Worm (Caenorhabditis elegans) whole organism, midembryonic: ENCODE measurements around the gene T06E4.7.

Experiments
- T22C8.4 ChIP-seq: fragments of 200-800 bp; sonication (Bioruptor generic); IDR thresholded peaks from 2 replicates; pipeline ENCODE4 v1.3.6; 2022; ENCODE audit warnings: missing genetic modification characterization, missing compliant biosample characterization
- cog-1 ChIP-seq: sonication (generic microtip); optimal IDR thresholded peaks from 2 replicates; lab custom pipeline; 2016; ENCODE audit warnings: missing genetic modification characterization, missing compliant biosample characterization
- flt-1 ChIP-seq: fragments of 200-800 bp; sonication (Bioruptor generic); IDR thresholded peaks from 2 replicates; pipeline ENCODE4 v1.3.6; 2022; ENCODE audit warnings: missing genetic modification characterization, missing compliant biosample characterization
- klf-2 ChIP-seq: fragments of 200-800 bp; sonication (Bioruptor generic); conservative IDR thresholded peaks from 2 replicates; pipeline ENCODE4 v1.3.6; 2022; ENCODE audit warnings: missing genetic modification reagents, missing genetic modification characterization, missing compliant biosample characterization
- ref-1 ChIP-seq: fragments of 200-800 bp; sonication (Bioruptor generic); conservative IDR thresholded peaks from 2 replicates; pipeline ENCODE4 v1.3.6; 2022; ENCODE audit warnings: missing genetic modification reagents, missing genetic modification characterization, missing compliant biosample characterization
- tab-1 ChIP-seq: fragments of 200-800 bp; sonication (Bioruptor generic); IDR thresholded peaks from 2 replicates; pipeline ENCODE4 v1.3.6; 2022; ENCODE audit warnings: missing genetic modification characterization, missing compliant biosample characterization
- ztf-23 ChIP-seq: fragments of 200-800 bp; sonication (Bioruptor generic); IDR thresholded peaks from 2 replicates; pipeline ENCODE4 v1.3.6; 2022; ENCODE audit warnings: missing genetic modification reagents, missing genetic modification characterization, missing compliant biosample characterization

ce11 chrV:9590317-9590716, 35.9 kb upstream of the T06E4.7 start, which contains the start of gene K09G1.2:
- TF ChIP-seq T22C8.4 (GFP tag; lab: Robert Waterston, UW), result no peak
- no peak for TF ChIP-seq tab-1 (GFP tag; lab: Robert Waterston, UW)
- no peak for TF ChIP-seq cog-1 (tag; lab: Kevin White, UChicago)
- no peak for TF ChIP-seq ztf-23
- TF ChIP-seq ref-1 (GFP tag; lab: Robert Waterston, UW), result no peak
- TF ChIP-seq flt-1 (GFP tag; lab: Robert Waterston, UW), result no peak
- no peak for TF ChIP-seq klf-2 (GFP tag; lab: Robert Waterston, UW)
